Fruit fly (Drosophila melanogaster) whole organism, wandering third instar larva: Measurements from ENCODE around the gene ND-51.

Experiments used
- Abd-B ChIP-seq: fragments of >200 bp; optimal IDR thresholded peaks from 2 replicates; lab custom pipeline; 2017; ENCODE audit warnings: missing biosample characterization, missing genetic modification characterization
- CG32264 ChIP-seq: fragments of 200-800 bp; sonication (Bioruptor generic); optimal IDR thresholded peaks from 2 replicates; lab custom pipeline; 2016; ENCODE audit warnings: missing biosample characterization, missing genetic modification characterization
- CG9705 ChIP-seq: fragments of 200-800 bp; sonication (Bioruptor generic); optimal IDR thresholded peaks from 2 replicates; lab custom pipeline; 2018; ENCODE audit warnings: missing biosample characterization, mild to moderate bottlenecking, missing genetic modification characterization
- Dfd ChIP-seq: fragments of >200 bp; optimal IDR thresholded peaks from 2 replicates; lab custom pipeline; 2017; ENCODE audit warnings: missing biosample characterization, missing genetic modification characterization
- Dif ChIP-seq: fragments of 200-275, 200-300 bp; sonication (Bioruptor generic); optimal IDR thresholded peaks from 2 replicates; lab custom pipeline; 2018; ENCODE audit warnings: missing biosample characterization, missing genetic modification characterization; ENCODE audit not compliant: partially characterized antibody
- GATAd ChIP-seq: sonication (Bioruptor generic); optimal IDR thresholded peaks from 2 replicates; lab custom pipeline; 2016; ENCODE audit warnings: missing biosample characterization, missing genetic modification characterization
- HLH106 ChIP-seq: fragments of 200-800 bp; optimal IDR thresholded peaks from 3 replicates; lab custom pipeline; 2019; ENCODE audit warnings: missing biosample characterization, mild to moderate bottlenecking, missing genetic modification characterization, moderate library complexity
- Hnf4 ChIP-seq: fragments of 200-800 bp; sonication (Bioruptor generic); optimal IDR thresholded peaks from 2 replicates; lab custom pipeline; 2016; ENCODE audit warnings: missing biosample characterization, mild to moderate bottlenecking, missing genetic modification characterization
- Hr78 ChIP-seq: fragments of >200 bp; optimal IDR thresholded peaks from 2 replicates; lab custom pipeline; 2017; ENCODE audit warnings: missing biosample characterization, missing genetic modification characterization
- Hr83 ChIP-seq: fragments of 200-300 bp; sonication (Bioruptor generic); optimal IDR thresholded peaks from 2 replicates; lab custom pipeline; 2016; ENCODE audit warnings: missing biosample characterization, mild to moderate bottlenecking, missing genetic modification characterization, moderate library complexity; ENCODE audit not compliant: poor library complexity, severe bottlenecking
- Jra ChIP-seq: sonication (Bioruptor generic); optimal IDR thresholded peaks from 2 replicates; lab custom pipeline; 2016; ENCODE audit warnings: missing biosample characterization, missing genetic modification characterization
- Mio ChIP-seq: sonication (Bioruptor generic); optimal IDR thresholded peaks from 2 replicates; lab custom pipeline; 2016; ENCODE audit warnings: missing biosample characterization, missing genetic modification characterization
- Myc ChIP-seq: fragments of >200 bp; optimal IDR thresholded peaks from 2 replicates; lab custom pipeline; 2017
- N ChIP-seq: fragments of >200 bp; optimal IDR thresholded peaks from 2 replicates; lab custom pipeline; 2018; ENCODE audit warnings: missing biosample characterization, missing external identifiers, missing genetic modification characterization
- OdsH ChIP-seq: fragments of 200-800 bp; sonication (Bioruptor generic); optimal IDR thresholded peaks from 2 replicates; lab custom pipeline; 2016; ENCODE audit warnings: missing biosample characterization, mild to moderate bottlenecking, missing genetic modification characterization
- Rel ChIP-seq, 2 experiments: fragments of 200-800 bp; sonication (Bioruptor generic) in 1 of 2; optimal IDR thresholded peaks; 2 replicates in 1 of 2; 3 replicates in 1 of 2; lab custom pipeline; 2016 to 2019; ENCODE audit warnings: mild to moderate bottlenecking in 2 of 2, missing biosample characterization in 2 of 2, missing genetic modification characterization in 2 of 2, moderate library complexity in 1 of 2
- Sp1 ChIP-seq: fragments of 200-800 bp; sonication (Bioruptor generic); optimal IDR thresholded peaks from 3 replicates; lab custom pipeline; 2019; ENCODE audit warnings: missing biosample characterization, mild to moderate bottlenecking, missing genetic modification characterization, moderate library complexity
- Vsx2 ChIP-seq: fragments of 200-300, 225-300 bp; sonication (Bioruptor generic); optimal IDR thresholded peaks from 2 replicates; lab custom pipeline; 2018; ENCODE audit warnings: missing biosample characterization, missing genetic modification characterization; ENCODE audit not compliant: partially characterized antibody
- br ChIP-seq: fragments of 200-800 bp; sonication (Bioruptor generic); optimal IDR thresholded peaks from 2 replicates; lab custom pipeline; 2016; ENCODE audit warnings: missing biosample characterization, missing genetic modification characterization
- brk ChIP-seq: fragments of 200-800 bp; sonication (Bioruptor generic); optimal IDR thresholded peaks from 2 replicates; lab custom pipeline; 2016; ENCODE audit warnings: missing biosample characterization, mild to moderate bottlenecking, missing genetic modification characterization
- dl ChIP-seq, 2 experiments: fragments of 175-275, 200-275 bp in 1 of 2; fragments of 200-275 bp in 1 of 2; sonication (Bioruptor generic); optimal IDR thresholded peaks; lab custom pipeline; 2018; ENCODE audit warnings: mild to moderate bottlenecking in 2 of 2, missing biosample characterization in 2 of 2, missing genetic modification characterization in 2 of 2, moderate library complexity in 2 of 2; ENCODE audit not compliant: partially characterized antibody in 2 of 2, insufficient read depth in 1 of 2
- dmrt93B ChIP-seq: fragments of 200-800 bp; sonication (Bioruptor generic); optimal IDR thresholded peaks from 2 replicates; lab custom pipeline; 2018; ENCODE audit warnings: missing biosample characterization, mild to moderate bottlenecking, missing genetic modification characterization
- dsf ChIP-seq: sonication (Bioruptor generic); optimal IDR thresholded peaks from 2 replicates; lab custom pipeline; 2016; ENCODE audit warnings: missing biosample characterization, missing genetic modification characterization, borderline replicate concordance
- ey ChIP-seq: fragments of 200-800 bp; sonication (Bioruptor generic); optimal IDR thresholded peaks from 2 replicates; lab custom pipeline; 2016; ENCODE audit warnings: missing biosample characterization, missing genetic modification characterization
- foxo ChIP-seq, 2 experiments: fragments of 200-800 bp; sonication (Bioruptor generic); optimal IDR thresholded peaks; 2 replicates in 1 of 2; 3 replicates in 1 of 2; lab custom pipeline; 2016 to 2017; ENCODE audit warnings: missing biosample characterization in 2 of 2, missing genetic modification characterization in 2 of 2
- fru ChIP-seq: fragments of 200-800 bp; sonication (Bioruptor generic); optimal IDR thresholded peaks from 3 replicates; lab custom pipeline; 2016; ENCODE audit warnings: missing biosample characterization, mild to moderate bottlenecking, missing genetic modification characterization
- h ChIP-seq: fragments of 200-800 bp; sonication (Bioruptor generic); optimal IDR thresholded peaks from 3 replicates; lab custom pipeline; 2016; ENCODE audit warnings: missing biosample characterization, mild to moderate bottlenecking, missing genetic modification characterization
- jim ChIP-seq: fragments of 175-275, 200-325 bp; sonication (Bioruptor generic); optimal IDR thresholded peaks from 2 replicates; lab custom pipeline; 2016; ENCODE audit warnings: missing biosample characterization, mild to moderate bottlenecking, missing genetic modification characterization
- lola ChIP-seq: fragments of >200 bp; optimal IDR thresholded peaks from 2 replicates; lab custom pipeline; 2017; ENCODE audit warnings: missing biosample characterization, missing genetic modification characterization
- pan ChIP-seq: fragments of >200 bp; optimal IDR thresholded peaks from 2 replicates; lab custom pipeline; 2017
- psq ChIP-seq: fragments of 200-800 bp; sonication (Bioruptor generic); optimal IDR thresholded peaks from 3 replicates; lab custom pipeline; 2017; ENCODE audit warnings: missing biosample characterization, mild to moderate bottlenecking, missing genetic modification characterization, moderate library complexity
- rgr ChIP-seq: fragments of 200-800 bp; sonication (Bioruptor generic); optimal IDR thresholded peaks from 3 replicates; lab custom pipeline; 2016; ENCODE audit warnings: missing biosample characterization, mild to moderate bottlenecking, missing genetic modification characterization
- sage ChIP-seq: fragments of 200-800 bp; sonication (Bioruptor generic); optimal IDR thresholded peaks from 2 replicates; lab custom pipeline; 2016; ENCODE audit warnings: missing biosample characterization, mild to moderate bottlenecking, missing genetic modification characterization
- sv ChIP-seq: fragments of 200-800 bp; sonication (Bioruptor generic); optimal IDR thresholded peaks from 3 replicates; lab custom pipeline; 2016; ENCODE audit warnings: missing biosample characterization, missing genetic modification characterization
- tai ChIP-seq: sonication (Bioruptor generic); optimal IDR thresholded peaks from 2 replicates; lab custom pipeline; 2016; ENCODE audit warnings: missing biosample characterization, missing genetic modification characterization
- usp ChIP-seq: fragments of >200 bp; optimal IDR thresholded peaks from 2 replicates; lab custom pipeline; 2017; ENCODE audit warnings: missing biosample characterization, missing genetic modification characterization
- woc ChIP-seq: sonication (Bioruptor generic); optimal IDR thresholded peaks from 2 replicates; lab custom pipeline; 2016; ENCODE audit warnings: missing biosample characterization, mild to moderate bottlenecking, missing genetic modification characterization

Gene ND-51

DNA sequence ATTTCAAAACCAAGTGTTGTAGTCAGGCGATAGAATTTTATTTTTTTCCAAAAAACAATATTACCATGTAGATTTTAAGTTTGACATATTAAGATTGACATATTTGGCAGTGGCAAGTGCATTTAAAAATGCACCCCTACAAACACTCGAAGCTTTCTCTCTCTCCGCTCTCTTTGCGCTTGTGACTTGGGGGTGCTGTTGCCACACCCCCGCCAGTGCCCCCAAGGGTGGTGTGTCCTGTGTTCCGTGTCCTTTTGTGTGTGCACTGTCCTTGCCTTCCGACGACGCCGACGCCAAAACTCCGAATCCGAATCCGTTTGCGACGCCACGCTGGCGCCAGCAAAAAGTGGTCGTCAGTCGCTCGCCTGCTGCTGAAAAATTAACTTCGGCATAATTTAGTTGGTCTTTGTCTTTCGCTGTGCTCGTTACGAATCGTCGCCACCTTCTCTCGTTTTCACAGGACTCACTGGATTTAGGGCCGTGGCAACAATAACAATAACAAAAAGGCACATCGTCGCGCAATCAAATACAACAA, 46.8 kb upstream of the ND-51 start:
- no peak for TF ChIP-seq Vsx2 (GFP tag; lab: Kevin White, UChicago)
- no peak for TF ChIP-seq dl (GFP tag; optimal IDR thresholded peaks at IDR 0.05; lab: Kevin White, UChicago; ENCODE audit: insufficient read depth in 1 of 2, partially characterized antibody in 2 of 2)
- TF ChIP-seq fru = no peak
- TF ChIP-seq psq (GFP tag; lab: Kevin White, UChicago) = no peak
- TF ChIP-seq OdsH = no peak
- TF ChIP-seq ey (GFP tag; lab: Kevin White, UChicago) = no peak
- no peak for TF ChIP-seq pan (lab: Kevin White, UChicago)
- TF ChIP-seq CG9705 (GFP tag; lab: Kevin White, UChicago) = no peak
- no peak for TF ChIP-seq Sp1
- no peak for TF ChIP-seq tai (GFP tag; lab: Kevin White, UChicago)
- TF ChIP-seq Jra = no peak
- no peak for TF ChIP-seq woc (GFP tag; lab: Kevin White, UChicago)
- TF ChIP-seq Rel (GFP tag; optimal IDR thresholded peaks at IDR 0.05; lab: Kevin White, UChicago) = no peak
- no peak for TF ChIP-seq Rel (tag; optimal IDR thresholded peaks at IDR 0.05; lab: Kevin White, UChicago)
- no peak for TF ChIP-seq br (GFP tag; lab: Kevin White, UChicago)
- TF ChIP-seq Dfd (GFP tag; lab: Kevin White, UChicago) = no peak
- no peak for TF ChIP-seq Myc (lab: Kevin White, UChicago)
- TF ChIP-seq lola (GFP tag; lab: Kevin White, UChicago) = no peak
- TF ChIP-seq Abd-B (GFP tag; lab: Kevin White, UChicago) = no peak
- no peak for TF ChIP-seq Dif (GFP tag; lab: Kevin White, UChicago)
- TF ChIP-seq Hr78 (GFP tag; lab: Kevin White, UChicago) = no peak
- TF ChIP-seq, all 38 proteins: peak for 0

DNA sequence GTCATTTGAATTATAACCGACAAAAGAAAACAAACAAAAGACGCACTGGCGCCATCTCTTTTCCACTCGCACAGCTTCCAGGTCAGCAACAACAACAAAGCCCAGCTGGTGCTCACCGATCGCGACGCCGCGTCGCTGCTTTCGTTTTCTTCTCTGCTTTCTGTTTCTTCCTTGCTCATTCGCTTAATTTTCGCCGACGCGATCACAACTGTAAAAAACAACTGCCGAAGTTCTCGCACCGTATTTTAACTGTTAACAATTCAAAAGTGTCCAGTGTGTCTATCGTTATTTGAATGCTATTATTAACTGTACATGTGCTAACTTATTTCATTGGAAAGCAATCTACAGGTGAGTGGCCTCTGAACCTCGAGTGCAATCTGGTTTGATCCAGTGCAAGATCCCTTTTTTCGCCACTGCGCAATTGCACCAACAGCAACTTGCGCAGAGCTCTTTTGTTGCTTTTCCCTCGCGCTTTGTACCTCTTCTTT, 37.7 kb upstream of the ND-51 start, which contains the start of gene stai:
TSS of gene stai (plus strand) at position 176 of the 488 bp plus-strand sequence.
- TF ChIP-seq GATAd (GFP tag; lab: Kevin White, UChicago) = no peak
- TF ChIP-seq Sp1 = peak; percentile 32
- peak; percentile 96 for TF ChIP-seq psq (GFP tag; lab: Kevin White, UChicago)
- TF ChIP-seq fru = peak; percentile 0

DNA sequence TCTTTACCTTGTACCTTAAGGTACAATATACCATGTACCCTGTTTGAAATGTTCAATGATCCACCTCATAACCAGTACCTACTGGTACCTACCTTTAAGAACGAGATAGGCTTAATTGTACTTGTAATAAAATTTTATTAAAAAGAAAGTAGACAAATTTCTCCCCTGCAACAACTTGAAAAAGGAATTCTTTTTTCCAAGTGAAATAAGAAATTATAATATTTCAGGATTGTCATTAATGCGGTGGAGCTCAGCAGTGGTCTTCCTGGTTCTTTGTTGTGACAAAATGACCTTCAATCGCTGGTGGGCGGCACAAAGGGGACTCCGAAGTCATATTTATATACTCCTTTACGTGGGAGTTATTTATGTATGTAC, 36.7 kb upstream of the ND-51 start:
- TF ChIP-seq woc (GFP tag; lab: Kevin White, UChicago) (peak; percentile 30), Vsx2 (GFP tag; lab: Kevin White, UChicago) (no peak), OdsH (no peak), Dif (GFP tag; lab: Kevin White, UChicago) (no peak), sage (GFP tag; lab: Kevin White, UChicago) (peak; percentile 14), N (GFP tag; lab: Kevin White, UChicago) (no peak), Sp1 (no peak), sv (no peak), CG32264 (no peak), Mio (GFP tag; lab: Kevin White, UChicago) (no peak)

DNA sequence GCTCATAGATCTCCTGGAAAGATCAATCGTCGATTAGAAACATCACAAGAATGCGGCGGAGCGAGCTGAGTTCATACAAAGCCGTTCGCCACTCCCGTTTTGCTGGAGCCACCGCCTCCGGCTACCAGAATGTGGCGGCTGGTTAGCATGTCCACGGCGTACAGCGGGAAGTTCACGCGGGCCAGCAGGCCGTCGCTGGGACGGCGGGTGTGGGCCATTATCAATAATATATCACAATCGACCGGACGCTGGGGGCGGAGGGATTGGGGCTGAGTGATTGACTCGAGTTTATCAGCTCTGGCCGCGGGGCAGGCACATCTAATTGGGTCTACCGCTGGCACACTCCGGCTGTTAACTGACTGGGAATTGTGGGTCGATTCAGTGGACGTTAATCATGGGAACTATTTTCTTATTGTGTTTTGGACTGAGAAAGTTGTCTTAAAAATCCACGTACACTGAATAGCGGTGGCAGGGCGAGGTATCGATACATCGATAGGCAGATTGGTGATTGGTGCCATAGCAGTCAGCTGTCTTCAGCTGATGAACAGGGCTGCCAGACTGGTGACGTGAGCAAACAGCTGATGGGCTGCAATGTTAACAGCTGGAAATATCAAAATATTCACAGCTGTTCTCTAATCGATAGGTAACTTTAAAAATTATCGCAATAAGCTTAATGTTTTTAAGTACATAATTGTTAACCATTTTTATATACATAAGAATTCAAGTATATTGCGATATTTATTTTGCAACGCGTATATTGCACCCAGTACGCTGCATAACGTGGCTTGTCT, 36.1 kb upstream of the ND-51 start, which contains the start of gene CG9175:
TSS of gene CG9175 (minus strand) at position 488 of the 791 bp plus-strand sequence.
- no peak for TF ChIP-seq Rel (GFP tag; optimal IDR thresholded peaks at IDR 0.05; lab: Kevin White, UChicago)
- TF ChIP-seq Rel (tag; optimal IDR thresholded peaks at IDR 0.05; lab: Kevin White, UChicago) = peak; percentile 28
- no peak for TF ChIP-seq br (GFP tag; lab: Kevin White, UChicago)
- no peak for TF ChIP-seq GATAd (GFP tag; lab: Kevin White, UChicago)
- TF ChIP-seq Myc (lab: Kevin White, UChicago) = peak; percentile 41
- TF ChIP-seq fru = no peak
- no peak for TF ChIP-seq Vsx2 (GFP tag; lab: Kevin White, UChicago)
- no peak for TF ChIP-seq Hr78 (GFP tag; lab: Kevin White, UChicago)
- no peak for TF ChIP-seq N (GFP tag; lab: Kevin White, UChicago)
- TF ChIP-seq Hr83 (GFP tag; lab: Kevin White, UChicago) = peak; percentile 13
- no peak for TF ChIP-seq Abd-B (GFP tag; lab: Kevin White, UChicago)
- peak; percentile 40 for TF ChIP-seq h (GFP tag; lab: Kevin White, UChicago)
- TF ChIP-seq Dfd (GFP tag; lab: Kevin White, UChicago) = no peak
- TF ChIP-seq foxo (GFP tag; optimal IDR thresholded peaks at IDR 0.05; lab: Kevin White, UChicago) = peak in 1 of 2 experiments; percentile 15
- peak; percentile 0 for TF ChIP-seq HLH106
- TF ChIP-seq jim = peak; percentile 40
- TF ChIP-seq tai (GFP tag; lab: Kevin White, UChicago) = no peak
- no peak for TF ChIP-seq CG9705 (GFP tag; lab: Kevin White, UChicago)
- peak; percentile 9 for TF ChIP-seq Hnf4 (GFP tag; lab: Kevin White, UChicago)
- no peak for TF ChIP-seq dmrt93B
- TF ChIP-seq CG32264 = no peak
- peak; percentile 84 for TF ChIP-seq Dif (GFP tag; lab: Kevin White, UChicago)
- no peak for TF ChIP-seq lola (GFP tag; lab: Kevin White, UChicago)
- no peak for TF ChIP-seq Sp1
- no peak for TF ChIP-seq dsf (GFP tag; lab: Kevin White, UChicago)
- no peak for TF ChIP-seq brk (GFP tag; lab: Kevin White, UChicago)
- TF ChIP-seq usp (GFP tag; lab: Kevin White, UChicago) = no peak
- no peak for TF ChIP-seq sv
- TF ChIP-seq woc (GFP tag; lab: Kevin White, UChicago) = peak; percentile 68
- no peak for TF ChIP-seq Jra
- no peak for TF ChIP-seq ey (GFP tag; lab: Kevin White, UChicago)
- TF ChIP-seq rgr (GFP tag; lab: Kevin White, UChicago) = no peak
- no peak for TF ChIP-seq OdsH
- TF ChIP-seq pan (lab: Kevin White, UChicago) = no peak
